Worm (Caenorhabditis elegans): ENCODE results near the gene Y116A8C.44.

The Y116A8C.44 gene

ce11 chrIV:17103116-17103515 lies 45.2 kb upstream of the Y116A8C.44 start:
- TF ChIP-seq zag-1 (tag; optimal IDR thresholded peaks at IDR 0.05) (no peak), R02D3.7 (tag; optimal IDR thresholded peaks at IDR 0.05) (no peak), nhr-6 (tag; optimal IDR thresholded peaks at IDR 0.05) (no peak), ceh-82 (tag; optimal IDR thresholded peaks at IDR 0.05) (no peak), lin-39 (tag; optimal IDR thresholded peaks at IDR 0.05) (no peak), snpc-4 (tag; optimal IDR thresholded peaks at IDR 0.05) (no peak), egl-27 (tag; optimal IDR thresholded peaks at IDR 0.05) (no peak), aly-2 (tag; optimal IDR thresholded peaks at IDR 0.05) (no peak), skn-1 (tag; optimal IDR thresholded peaks at IDR 0.05) (no peak)

ce11 chrIV:17100628-17101338 lies 42.8 kb upstream of the Y116A8C.44 start:
- TF ChIP-seq peb-1 (tag; optimal IDR thresholded peaks at IDR 0.05) (no peak), lsy-2 (tag; optimal IDR thresholded peaks at IDR 0.05) (peak in 1 of 2 experiments; percentile 6), nhr-129 (tag; optimal IDR thresholded peaks at IDR 0.05) (peak; percentile 44)

- TF ChIP-seq blmp-1 (tag; optimal IDR thresholded peaks at IDR 0.05; ENCODE audit: insufficient read depth) (no peak), nhr-25 (tag; optimal IDR thresholded peaks at IDR 0.05) (no peak), ztf-1 (GFP tag; conservative IDR thresholded peaks at IDR 0.05) (no peak), C34F6.9 (tag; optimal IDR thresholded peaks at IDR 0.05) (no peak), ZK546.5 (tag; optimal IDR thresholded peaks at IDR 0.05) (no peak), sma-9 (GFP tag; optimal IDR thresholded peaks at IDR 0.05) (no peak), sma-9 (tag; optimal IDR thresholded peaks at IDR 0.05) (no peak), lin-39 (tag; optimal IDR thresholded peaks at IDR 0.05) (no peak), nhr-11 (tag; optimal IDR thresholded peaks at IDR 0.05) (no peak), nhr-23 (tag; optimal IDR thresholded peaks at IDR 0.05) (no peak), nhr-12 (tag; optimal IDR thresholded peaks at IDR 0.05) (no peak), skn-1 (tag; optimal IDR thresholded peaks at IDR 0.05) (no peak), gmeb-1 (tag; optimal IDR thresholded peaks at IDR 0.05) (no peak), lin-11 (tag; optimal IDR thresholded peaks at IDR 0.05) (no peak), egl-27 (tag; optimal IDR thresholded peaks at IDR 0.05) (no peak), R02D3.7 (tag; optimal IDR thresholded peaks at IDR 0.05) (no peak), snpc-4 (tag; optimal IDR thresholded peaks at IDR 0.05) (no peak), nhr-237 (tag; optimal IDR thresholded peaks at IDR 0.05) (no peak), unc-39 (tag; optimal IDR thresholded peaks at IDR 0.05) (no peak)
Observed at ce11 chrIV:17100148-17100547, 42.2 kb upstream of the Y116A8C.44 start, which contains the start of gene bca-2. Gene bca-2, minus strand, starts transcription at chrIV:17100248.

- TF ChIP-seq ztf-4 (tag; optimal IDR thresholded peaks at IDR 0.05) (no peak), sma-9 (GFP tag; optimal IDR thresholded peaks at IDR 0.05) (no peak), sma-9 (tag; optimal IDR thresholded peaks at IDR 0.05) (no peak), skn-1 (tag; optimal IDR thresholded peaks at IDR 0.05) (no peak), mab-5 (tag; optimal IDR thresholded peaks at IDR 0.05) (no peak), elt-1 (tag; optimal IDR thresholded peaks at IDR 0.05) (no peak)
Observed at ce11 chrIV:17099113-17099512, 41.2 kb upstream of the Y116A8C.44 start.

ce11 chrIV:17096168-17096567 lies 38.2 kb upstream of the Y116A8C.44 start, which contains the start of gene Y116A8C.27:
Gene Y116A8C.27, minus strand, starts transcription at chrIV:17096268.
- TF ChIP-seq ama-1 (optimal IDR thresholded peaks at IDR 0.05) = no peak
- TF ChIP-seq ZK546.5 (tag; optimal IDR thresholded peaks at IDR 0.05) = no peak
- TF ChIP-seq mab-5 (tag; optimal IDR thresholded peaks at IDR 0.05) = no peak

ce11 chrIV:17093701-17094100 lies 35.8 kb upstream of the Y116A8C.44 start, which contains the start of gene Y116A8C.29:
Gene Y116A8C.29, plus strand, starts transcription at chrIV:17094028.
- TF ChIP-seq alr-1 (tag; optimal IDR thresholded peaks at IDR 0.05) (no peak), fos-1 (tag; optimal IDR thresholded peaks at IDR 0.05) (peak; percentile 14), skn-1 (tag; optimal IDR thresholded peaks at IDR 0.05) (no peak)
